Fruit fly (Drosophila melanogaster) Kc167 (cell line): ENCODE results near the gene tay.

Experiments used
- Myc ChIP-seq: fragments of >200 bp; optimal IDR thresholded peaks from 2 replicates; lab custom pipeline; 2017; ENCODE audit warnings: missing external identifiers
- insv ChIP-seq: fragments of >200 bp; optimal IDR thresholded peaks from 3 replicates; lab custom pipeline; 2018; ENCODE audit warnings: missing external identifiers

- no peak for TF ChIP-seq insv (lab: Kevin White, UChicago)
- TF ChIP-seq Myc (lab: Kevin White, UChicago) = no peak
These were observed at the start of gene tay for dm6 chrX:15887247-15887616.
